Worm (Caenorhabditis elegans): ENCODE results near the gene vps-50.

The vps-50 gene

DNA sequence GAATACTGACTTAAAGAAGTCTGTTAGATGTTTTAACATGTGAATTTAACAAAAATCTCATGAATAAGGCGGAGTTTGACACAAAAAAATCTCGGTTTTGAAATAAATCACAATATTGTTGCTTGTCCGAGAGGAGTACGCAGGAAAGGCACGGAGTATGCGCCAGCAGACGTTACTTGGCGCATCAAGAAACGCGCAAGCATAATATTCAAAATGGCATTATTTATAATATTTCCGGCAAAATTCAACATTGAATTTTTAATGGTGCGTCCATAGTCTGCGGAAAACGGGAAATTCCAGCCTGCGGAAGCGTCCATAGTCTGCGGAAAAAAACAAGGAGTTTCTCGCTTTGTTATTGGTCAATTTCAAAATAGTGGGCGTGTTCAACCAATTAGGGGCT is 24.1 kb upstream of the vps-50 start, which contains the start of gene pde-12 (continued):
- no peak for TF ChIP-seq ceh-82 (tag; optimal IDR thresholded peaks at IDR 0.05)
- peak; percentile 58 for TF ChIP-seq R02D3.7 (tag; optimal IDR thresholded peaks at IDR 0.05)
- no peak for TF ChIP-seq Y55F3AM.14 (GFP tag; optimal IDR thresholded peaks at IDR 0.05)
- peak; percentile 87 for TF ChIP-seq unc-55 (GFP tag; optimal IDR thresholded peaks at IDR 0.05)
- TF ChIP-seq lin-39 (tag; optimal IDR thresholded peaks at IDR 0.05): no peak
- no peak for TF ChIP-seq aly-2 (tag; optimal IDR thresholded peaks at IDR 0.05)
- TF ChIP-seq nhr-6 (tag; optimal IDR thresholded peaks at IDR 0.05): peak; percentile 75
- TF ChIP-seq lsy-2 (tag; optimal IDR thresholded peaks at IDR 0.05): peak; percentile 87 to 92
- peak; percentile 13 for TF ChIP-seq blmp-1 (tag; optimal IDR thresholded peaks at IDR 0.05; ENCODE audit: insufficient read depth)
- peak; percentile 82 for TF ChIP-seq nhr-129 (tag; optimal IDR thresholded peaks at IDR 0.05)
- TF ChIP-seq sma-3 (GFP tag; optimal IDR thresholded peaks at IDR 0.05): peak; percentile 94
- TF ChIP-seq elt-1 (tag; optimal IDR thresholded peaks at IDR 0.05): no peak
- peak in 1 of 2 experiments; percentile 23 for TF ChIP-seq mdl-1 (tag; optimal IDR thresholded peaks at IDR 0.05)
- peak; percentile 79 for TF ChIP-seq F13H6.1 (tag; optimal IDR thresholded peaks at IDR 0.05)
- TF ChIP-seq elt-3 (tag; optimal IDR thresholded peaks at IDR 0.05): no peak
- TF ChIP-seq nhr-11 (tag; optimal IDR thresholded peaks at IDR 0.05): no peak
- no peak for TF ChIP-seq nhr-23 (tag; optimal IDR thresholded peaks at IDR 0.05)
- peak; percentile 83 for TF ChIP-seq crh-2 (tag; optimal IDR thresholded peaks at IDR 0.05)
- peak; percentile 91 for TF ChIP-seq gmeb-1 (tag; optimal IDR thresholded peaks at IDR 0.05)
- TF ChIP-seq sem-4 (tag; optimal IDR thresholded peaks at IDR 0.05): peak; percentile 10
- no peak for TF ChIP-seq nhr-12 (tag; optimal IDR thresholded peaks at IDR 0.05)
- peak; percentile 27 for TF ChIP-seq ceh-16 (tag; optimal IDR thresholded peaks at IDR 0.05)
- TF ChIP-seq ztf-11 (tag; optimal IDR thresholded peaks at IDR 0.05): no peak
- no peak for TF ChIP-seq mbf-1 (tag; optimal IDR thresholded peaks at IDR 0.05)

DNA sequence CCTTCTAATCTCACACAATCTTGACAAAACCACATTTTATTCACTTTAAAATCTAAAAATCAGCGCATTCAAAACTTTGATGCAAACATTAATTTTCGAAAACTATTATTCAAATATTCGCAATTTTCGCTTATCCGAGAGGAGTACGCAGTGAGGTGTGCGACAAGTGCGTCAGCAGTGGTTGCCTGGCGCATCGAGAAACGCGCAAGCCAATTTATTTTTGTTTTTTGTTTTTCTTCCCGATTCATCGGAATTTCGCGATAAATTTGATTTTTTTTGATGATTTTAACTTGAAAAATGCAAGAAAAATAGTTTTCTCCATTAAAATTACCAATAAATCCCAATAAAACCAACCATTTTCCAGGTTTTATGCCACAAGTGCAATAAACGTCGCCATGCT is 20.1 kb upstream of the vps-50 start, which contains the start of the genes fbxb-85 and hex-3:
Gene fbxb-85, minus strand, starts transcription at position 106 of the 400 bp plus-strand sequence.
Gene hex-3, plus strand, starts transcription at position 365 of the 400 bp plus-strand sequence.
- TF ChIP-seq nhr-6 (tag; optimal IDR thresholded peaks at IDR 0.05) (peak; percentile 89), peb-1 (tag; optimal IDR thresholded peaks at IDR 0.05) (no peak), C34F6.9 (tag; optimal IDR thresholded peaks at IDR 0.05) (peak; percentile 97), sma-9 (GFP tag; optimal IDR thresholded peaks at IDR 0.05) (peak; percentile 95), sma-9 (tag; optimal IDR thresholded peaks at IDR 0.05) (no peak), blmp-1 (tag; optimal IDR thresholded peaks at IDR 0.05; ENCODE audit: insufficient read depth) (peak; percentile 53), ama-1 (optimal IDR thresholded peaks at IDR 0.05) (peak; percentile 48), nhr-77 (tag; optimal IDR thresholded peaks at IDR 0.05) (peak; percentile 69), ztf-11 (tag; optimal IDR thresholded peaks at IDR 0.05) (peak; percentile 18), ztf-4 (tag; optimal IDR thresholded peaks at IDR 0.05) (peak; percentile 86), R02D3.7 (tag; optimal IDR thresholded peaks at IDR 0.05) (peak; percentile 65), alr-1 (tag; optimal IDR thresholded peaks at IDR 0.05) (peak; percentile 69), F13H6.1 (tag; optimal IDR thresholded peaks at IDR 0.05) (peak; percentile 92), gmeb-1 (tag; optimal IDR thresholded peaks at IDR 0.05) (peak; percentile 97), lin-13 (GFP tag; optimal IDR thresholded peaks at IDR 0.05) (peak; percentile 92), nhr-12 (tag; optimal IDR thresholded peaks at IDR 0.05) (peak; percentile 12), ztf-1 (GFP tag; conservative IDR thresholded peaks at IDR 0.05) (no peak), unc-62 (GFP tag; optimal IDR thresholded peaks at IDR 0.05) (peak; percentile 33), snpc-4 (tag; optimal IDR thresholded peaks at IDR 0.05) (peak; percentile 84), lsy-2 (tag; optimal IDR thresholded peaks at IDR 0.05) (peak; percentile 93 to 96), egl-27 (tag; optimal IDR thresholded peaks at IDR 0.05) (peak; percentile 95), sma-3 (GFP tag; optimal IDR thresholded peaks at IDR 0.05) (peak; percentile 99), ZK546.5 (tag; optimal IDR thresholded peaks at IDR 0.05) (peak; percentile 60), Y55F3AM.14 (GFP tag; optimal IDR thresholded peaks at IDR 0.05) (peak; percentile 54), skn-1 (tag; optimal IDR thresholded peaks at IDR 0.05) (peak; percentile 60), sem-4 (tag; optimal IDR thresholded peaks at IDR 0.05) (peak; percentile 75), unc-39 (tag; optimal IDR thresholded peaks at IDR 0.05) (no peak), crh-2 (tag; optimal IDR thresholded peaks at IDR 0.05) (peak; percentile 97), nhr-10 (tag; optimal IDR thresholded peaks at IDR 0.05) (peak; percentile 78), nhr-11 (tag; optimal IDR thresholded peaks at IDR 0.05) (no peak), lin-11 (tag; optimal IDR thresholded peaks at IDR 0.05) (peak; percentile 96), nhr-25 (tag; optimal IDR thresholded peaks at IDR 0.05) (peak; percentile 95), fos-1 (tag; optimal IDR thresholded peaks at IDR 0.05) (peak; percentile 77), nhr-237 (tag; optimal IDR thresholded peaks at IDR 0.05) (peak; percentile 22), nhr-23 (tag; optimal IDR thresholded peaks at IDR 0.05) (no peak), ceh-82 (tag; optimal IDR thresholded peaks at IDR 0.05) (peak; percentile 62), dmd-4 (tag; optimal IDR thresholded peaks at IDR 0.05) (peak; percentile 19), nhr-21 (tag; optimal IDR thresholded peaks at IDR 0.05) (peak; percentile 92), nhr-129 (tag; optimal IDR thresholded peaks at IDR 0.05) (peak; percentile 73), elt-3 (tag; optimal IDR thresholded peaks at IDR 0.05) (no peak), aly-2 (tag; optimal IDR thresholded peaks at IDR 0.05) (no peak), lin-39 (tag; optimal IDR thresholded peaks at IDR 0.05) (no peak), unc-55 (GFP tag; optimal IDR thresholded peaks at IDR 0.05) (peak; percentile 98), mbf-1 (tag; optimal IDR thresholded peaks at IDR 0.05) (no peak), mdl-1 (tag; optimal IDR thresholded peaks at IDR 0.05) (peak; percentile 22 to 53), elt-1 (tag; optimal IDR thresholded peaks at IDR 0.05) (no peak), ceh-16 (tag; optimal IDR thresholded peaks at IDR 0.05) (peak; percentile 81), mab-5 (tag; optimal IDR thresholded peaks at IDR 0.05) (peak; percentile 94), zag-1 (tag; optimal IDR thresholded peaks at IDR 0.05) (peak; percentile 70)

Measured in whole organism, L2 larva.